Worm (Caenorhabditis elegans): ENCODE results near the gene Y48G9A.7.
"Not testable (repeated sequence)": the region's sequence is repeated elsewhere in the genome, so short reads cannot be mapped to it uniquely, and the experiment has no call there.

Gene Y48G9A.7

DNA sequence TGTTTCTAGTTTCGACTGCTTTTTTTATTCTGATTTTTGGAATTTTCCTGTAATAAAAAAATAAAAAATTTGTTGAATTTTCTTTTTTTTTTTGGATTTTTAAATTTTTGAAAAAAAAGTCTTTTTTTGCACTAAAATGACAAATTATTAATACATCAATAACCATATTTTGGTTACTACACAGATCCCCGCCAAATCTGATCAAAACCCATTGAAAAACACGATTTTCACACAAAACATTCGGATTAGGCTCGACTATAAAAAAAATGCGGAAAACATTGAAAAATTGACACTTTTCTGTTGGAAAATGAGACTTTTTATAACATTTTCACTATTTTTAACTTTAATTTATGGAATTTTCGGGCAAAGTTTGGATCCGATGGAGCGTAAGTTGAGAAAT, at the start of gene Y48G9A.7:
Gene Y48G9A.7, plus strand, starts transcription at position 301 of the 400 bp plus-strand sequence.
- no peak for TF ChIP-seq ztf-23 (GFP tag; IDR thresholded peaks at IDR 0.05)
- TF ChIP-seq ref-1 (GFP tag; conservative IDR thresholded peaks at IDR 0.05) = no peak
- TF ChIP-seq cog-1 (tag; optimal IDR thresholded peaks at IDR 0.05) = no peak
- no peak for TF ChIP-seq ztf-29 (GFP tag; IDR thresholded peaks at IDR 0.05)

DNA sequence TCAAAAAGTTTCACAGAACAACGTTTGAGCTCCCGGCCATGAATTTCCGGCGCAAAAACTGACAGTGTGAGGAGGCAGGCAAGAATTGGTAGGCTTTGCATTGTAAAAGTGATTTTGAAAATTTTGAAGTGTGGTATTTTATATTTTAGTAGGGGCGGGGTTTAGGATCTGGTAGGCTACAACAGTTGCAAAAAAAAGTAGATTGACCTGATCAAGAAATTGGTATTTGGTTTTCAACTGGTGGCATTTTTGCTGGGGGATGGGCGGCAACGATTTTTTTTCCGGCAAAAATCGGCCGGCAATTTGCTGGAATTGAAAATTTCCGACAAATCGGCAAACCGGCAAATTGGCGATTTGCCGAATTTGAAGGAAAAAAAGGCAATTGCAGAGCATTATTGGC, 49.5 kb upstream of the Y48G9A.7 start, which contains the start of gene ins-16:
Gene ins-16, minus strand, starts transcription at position 101 of the 400 bp plus-strand sequence.
- no peak for TF ChIP-seq T22C8.4 (GFP tag; IDR thresholded peaks at IDR 0.05)

- TF ChIP-seq cog-1 (tag; optimal IDR thresholded peaks at IDR 0.05) (no peak), ztf-23 (GFP tag; IDR thresholded peaks at IDR 0.05) (no peak), med-1 (GFP tag; optimal IDR thresholded peaks at IDR 0.05; ENCODE audit: insufficient read depth) (no peak), flt-1 (GFP tag; IDR thresholded peaks at IDR 0.05) (no peak), ztf-29 (GFP tag; IDR thresholded peaks at IDR 0.05) (no peak), T22C8.4 (GFP tag; IDR thresholded peaks at IDR 0.05) (no peak)
Measured at ce11 chrIII:2068248-2068647, 42.1 kb upstream of the Y48G9A.7 start, which contains the start of gene Y39A3A.3. TSS of gene Y39A3A.3 (minus strand) at chrIII:2068348.

ce11 chrIII:2076546-2077134, 33.7 kb upstream of the Y48G9A.7 start, which contains the start of gene Y39A3A.4:
TSS of gene Y39A3A.4 (minus strand) at chrIII:2076596.
- TF ChIP-seq tab-1 (GFP tag; IDR thresholded peaks at IDR 0.05) (no peak), med-1 (GFP tag; optimal IDR thresholded peaks at IDR 0.05; ENCODE audit: insufficient read depth) (no peak), flt-1 (GFP tag; IDR thresholded peaks at IDR 0.05) (no peak), ztf-23 (GFP tag; IDR thresholded peaks at IDR 0.05) (no peak), klf-2 (GFP tag; conservative IDR thresholded peaks at IDR 0.05) (no peak), T22C8.4 (GFP tag; IDR thresholded peaks at IDR 0.05) (no peak), cog-1 (tag; optimal IDR thresholded peaks at IDR 0.05) (no peak), ztf-29 (GFP tag; IDR thresholded peaks at IDR 0.05) (no peak), ref-1 (GFP tag; conservative IDR thresholded peaks at IDR 0.05) (no peak)

DNA sequence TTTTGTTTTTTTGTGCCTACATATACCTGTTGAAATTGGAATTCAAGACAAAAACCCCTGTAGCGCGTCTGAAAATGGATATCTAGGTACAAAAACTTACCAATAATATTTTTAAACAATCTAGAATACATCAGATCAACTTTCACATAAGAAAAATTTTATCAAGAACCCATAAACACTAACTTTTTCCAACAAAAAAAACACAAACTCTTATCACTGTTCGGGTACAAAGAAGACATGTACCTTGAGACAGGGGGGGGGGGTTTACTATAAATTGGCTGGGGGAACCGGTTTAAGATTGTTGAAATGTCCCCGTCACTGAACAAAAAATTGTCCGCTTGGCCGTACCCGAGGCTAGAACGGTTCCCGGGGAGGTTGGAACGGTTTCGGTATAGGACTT, 27.8 kb upstream of the Y48G9A.7 start, which contains the start of gene cpt-3:
Gene cpt-3, plus strand, starts transcription at position 301 of the 400 bp plus-strand sequence.
- TF ChIP-seq flt-1 (GFP tag; IDR thresholded peaks at IDR 0.05); T22C8.4 (GFP tag; IDR thresholded peaks at IDR 0.05); ref-1 (GFP tag; conservative IDR thresholded peaks at IDR 0.05): not testable (repeated sequence)

DNA sequence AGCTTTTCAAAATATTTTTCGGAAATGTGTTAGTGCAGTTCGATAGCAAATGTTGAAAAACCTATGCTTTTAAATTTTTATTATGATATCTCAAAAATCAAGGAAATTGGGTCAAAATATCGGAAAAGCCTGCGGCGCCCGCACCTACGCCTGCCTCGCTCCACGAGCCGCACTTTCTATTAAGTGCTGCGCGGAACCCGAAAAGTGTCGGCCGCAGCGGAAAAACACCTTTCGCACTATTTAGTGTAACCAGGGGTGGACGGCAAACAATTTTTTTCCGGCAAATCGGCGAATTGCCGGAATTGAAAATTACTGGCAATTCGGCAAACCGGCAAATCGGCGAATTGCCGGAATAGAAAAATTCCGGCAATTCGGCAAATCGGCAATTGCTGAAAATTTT, 25.5 kb upstream of the Y48G9A.7 start:
- TF ChIP-seq tab-1 (GFP tag; IDR thresholded peaks at IDR 0.05) = no peak
- no peak for TF ChIP-seq T22C8.4 (GFP tag; IDR thresholded peaks at IDR 0.05)
- TF ChIP-seq ref-1 (GFP tag; conservative IDR thresholded peaks at IDR 0.05) = no peak
- no peak for TF ChIP-seq ztf-29 (GFP tag; IDR thresholded peaks at IDR 0.05)
- TF ChIP-seq ztf-23 (GFP tag; IDR thresholded peaks at IDR 0.05) = no peak
- TF ChIP-seq med-1 (GFP tag; optimal IDR thresholded peaks at IDR 0.05; ENCODE audit: insufficient read depth) = no peak

DNA sequence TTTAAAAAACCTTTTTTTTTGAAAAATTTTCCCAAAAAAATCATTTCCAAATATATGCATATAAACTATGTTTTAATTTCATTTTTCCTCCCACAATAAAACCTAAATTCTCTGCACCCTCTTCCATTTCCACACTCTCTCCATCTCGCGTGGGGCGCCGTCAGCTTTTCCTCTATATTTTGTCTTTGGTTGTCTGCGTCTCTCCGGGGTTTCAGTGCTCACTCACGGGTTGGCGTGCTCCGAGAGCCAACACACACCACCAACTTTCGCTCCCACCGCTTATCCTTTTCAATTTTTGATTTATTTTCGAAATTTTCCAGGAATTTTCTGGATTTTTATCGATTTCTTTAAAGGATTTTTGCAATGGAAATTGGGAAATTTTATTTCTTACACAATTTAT, 20.9 kb upstream of the Y48G9A.7 start:
- TF ChIP-seq ref-1 (GFP tag; conservative IDR thresholded peaks at IDR 0.05) (no peak), T22C8.4 (GFP tag; IDR thresholded peaks at IDR 0.05) (no peak), ztf-29 (GFP tag; IDR thresholded peaks at IDR 0.05) (no peak), med-1 (GFP tag; optimal IDR thresholded peaks at IDR 0.05; ENCODE audit: insufficient read depth) (no peak), klf-2 (GFP tag; conservative IDR thresholded peaks at IDR 0.05) (no peak), ztf-23 (GFP tag; IDR thresholded peaks at IDR 0.05) (no peak), tab-1 (GFP tag; IDR thresholded peaks at IDR 0.05) (no peak), flt-1 (GFP tag; IDR thresholded peaks at IDR 0.05) (no peak), cog-1 (tag; optimal IDR thresholded peaks at IDR 0.05) (no peak)

- TF ChIP-seq ztf-29 (GFP tag; IDR thresholded peaks at IDR 0.05) (no peak), T22C8.4 (GFP tag; IDR thresholded peaks at IDR 0.05) (no peak), med-1 (GFP tag; optimal IDR thresholded peaks at IDR 0.05; ENCODE audit: insufficient read depth) (no peak), flt-1 (GFP tag; IDR thresholded peaks at IDR 0.05) (no peak), tab-1 (GFP tag; IDR thresholded peaks at IDR 0.05) (no peak), ref-1 (GFP tag; conservative IDR thresholded peaks at IDR 0.05) (no peak), klf-2 (GFP tag; conservative IDR thresholded peaks at IDR 0.05) (no peak), ztf-23 (GFP tag; IDR thresholded peaks at IDR 0.05) (no peak), cog-1 (tag; optimal IDR thresholded peaks at IDR 0.05) (no peak)
Measured at ce11 chrIII:2090695-2091094, 19.7 kb upstream of the Y48G9A.7 start.

DNA sequence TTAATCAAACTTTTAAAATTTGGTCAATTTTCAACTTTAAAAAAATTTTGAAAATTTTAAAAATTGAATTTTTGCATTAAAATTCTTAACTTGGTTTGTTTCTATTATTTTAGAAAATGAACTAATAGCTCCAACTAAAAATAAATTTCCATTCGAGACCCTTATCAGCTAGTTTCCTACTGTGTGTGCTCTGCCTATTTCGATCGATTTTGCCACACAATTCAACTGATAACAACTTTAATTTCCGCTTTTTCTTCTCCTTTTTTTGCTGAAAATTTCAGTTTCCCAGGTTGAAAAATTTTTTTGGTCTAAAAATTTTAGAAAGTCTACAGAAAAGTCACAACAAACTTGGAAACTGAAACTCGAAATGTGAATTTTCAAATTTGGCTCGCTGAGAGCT, 19.0 kb upstream of the Y48G9A.7 start:
- TF ChIP-seq T22C8.4 (GFP tag; IDR thresholded peaks at IDR 0.05) = no peak
- TF ChIP-seq ztf-23 (GFP tag; IDR thresholded peaks at IDR 0.05) = no peak
- TF ChIP-seq med-1 (GFP tag; optimal IDR thresholded peaks at IDR 0.05; ENCODE audit: insufficient read depth) = no peak
- no peak for TF ChIP-seq flt-1 (GFP tag; IDR thresholded peaks at IDR 0.05)
- no peak for TF ChIP-seq klf-2 (GFP tag; conservative IDR thresholded peaks at IDR 0.05)
- no peak for TF ChIP-seq tab-1 (GFP tag; IDR thresholded peaks at IDR 0.05)
- no peak for TF ChIP-seq ztf-29 (GFP tag; IDR thresholded peaks at IDR 0.05)
- no peak for TF ChIP-seq ref-1 (GFP tag; conservative IDR thresholded peaks at IDR 0.05)
- TF ChIP-seq cog-1 (tag; optimal IDR thresholded peaks at IDR 0.05) = no peak

DNA sequence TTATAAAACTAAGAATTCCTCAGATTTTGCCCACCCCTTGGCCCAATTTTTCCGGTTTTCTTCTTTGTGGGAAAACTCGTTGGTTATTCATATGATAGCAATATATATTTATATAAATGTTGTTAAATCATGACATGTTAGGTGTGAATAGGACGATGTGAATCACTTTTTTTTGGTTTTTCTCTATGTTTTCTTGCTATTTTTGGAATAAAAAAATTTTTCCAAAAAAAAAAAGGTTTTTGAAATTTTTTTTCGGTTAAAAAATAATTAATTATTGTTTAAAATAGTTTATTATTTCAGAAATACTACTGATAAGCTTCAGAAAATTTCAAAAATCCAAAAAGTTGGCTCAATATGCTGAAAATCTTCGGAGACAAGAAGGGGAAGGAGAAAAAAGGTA, 17.9 kb upstream of the Y48G9A.7 start, which contains the start of gene Y48G9A.9:
Gene Y48G9A.9, plus strand, starts transcription at position 301 of the 400 bp plus-strand sequence.
- no peak for TF ChIP-seq tab-1 (GFP tag; IDR thresholded peaks at IDR 0.05)
- no peak for TF ChIP-seq ref-1 (GFP tag; conservative IDR thresholded peaks at IDR 0.05)
- TF ChIP-seq ztf-23 (GFP tag; IDR thresholded peaks at IDR 0.05) = no peak
- no peak for TF ChIP-seq med-1 (GFP tag; optimal IDR thresholded peaks at IDR 0.05; ENCODE audit: insufficient read depth)
- TF ChIP-seq klf-2 (GFP tag; conservative IDR thresholded peaks at IDR 0.05) = no peak
- TF ChIP-seq ztf-29 (GFP tag; IDR thresholded peaks at IDR 0.05) = no peak
- TF ChIP-seq cog-1 (tag; optimal IDR thresholded peaks at IDR 0.05) = no peak
- TF ChIP-seq T22C8.4 (GFP tag; IDR thresholded peaks at IDR 0.05) = no peak
- TF ChIP-seq flt-1 (GFP tag; IDR thresholded peaks at IDR 0.05) = no peak

Data from whole organism, midembryonic.